Fruit fly (Drosophila melanogaster) whole organism, embryonic: ENCODE measurements around the gene CG43680.

ENCODE experiments used
- Aef1 ChIP-seq: fragments of 200-800 bp; sonication (Bioruptor generic); IDR thresholded peaks from 3 replicates; pipeline ENCODE4 v1.3.6; 2022; ENCODE audit warnings: missing biosample characterization, missing genetic modification characterization
- Asciz ChIP-seq: fragments of 200-800 bp; sonication (Bioruptor generic); optimal IDR thresholded peaks from 2 replicates; lab custom pipeline; 2017; ENCODE audit warnings: missing biosample characterization, mild to moderate bottlenecking, missing genetic modification characterization, missing genetic modification reagents
- CG1024 ChIP-seq: fragments of 200-800 bp; sonication (Bioruptor generic); IDR thresholded peaks from 2 replicates; pipeline ENCODE4 v1.3.6; 2022; ENCODE audit warnings: missing biosample characterization, missing genetic modification characterization
- CG10274 ChIP-seq: fragments of 200-800 bp; sonication (Bioruptor generic); optimal IDR thresholded peaks from 3 replicates; lab custom pipeline; 2017; ENCODE audit warnings: missing biosample characterization, mild to moderate bottlenecking, missing genetic modification characterization
- CG10321 ChIP-seq: fragments of 200-800 bp; sonication (Bioruptor generic); IDR thresholded peaks from 2 replicates; pipeline ENCODE4 v1.3.6; 2022; ENCODE audit warnings: missing biosample characterization, missing genetic modification characterization
- CG12391 ChIP-seq: fragments of 200-800 bp; sonication (Bioruptor generic); optimal IDR thresholded peaks from 3 replicates; lab custom pipeline; 2018; ENCODE audit warnings: missing biosample characterization, mild to moderate bottlenecking, missing genetic modification characterization, moderate library complexity
- CG12942 ChIP-seq: fragments of 200-800 bp; sonication (Bioruptor generic); optimal IDR thresholded peaks from 3 replicates; lab custom pipeline; 2016; ENCODE audit warnings: missing biosample characterization, missing genetic modification characterization
- CG17328 ChIP-seq: fragments of 200-800 bp; sonication (Bioruptor generic); IDR thresholded peaks from 2 replicates; pipeline ENCODE4 v1.3.6; 2022; ENCODE audit warnings: missing biosample characterization, missing genetic modification characterization
- CG17912 ChIP-seq: fragments of 200-800 bp; sonication (Bioruptor generic); optimal IDR thresholded peaks from 2 replicates; lab custom pipeline; 2018; ENCODE audit warnings: missing biosample characterization, mild to moderate bottlenecking, missing genetic modification characterization
- CG2116 ChIP-seq: fragments of 200-800 bp; sonication (Bioruptor generic); optimal IDR thresholded peaks from 3 replicates; lab custom pipeline; 2018; ENCODE audit warnings: missing biosample characterization, mild to moderate bottlenecking, missing genetic modification characterization
- CG2889 ChIP-seq: fragments of 200-800 bp; sonication (Bioruptor generic); IDR thresholded peaks from 3 replicates; pipeline ENCODE4 v1.3.6; 2022; ENCODE audit warnings: missing biosample characterization, missing genetic modification characterization
- CG3163 ChIP-seq: fragments of 200-800 bp; sonication (Bioruptor generic); optimal IDR thresholded peaks from 3 replicates; lab custom pipeline; 2016; ENCODE audit warnings: missing biosample characterization, missing genetic modification characterization
- CG32772 ChIP-seq: fragments of 200-800 bp; sonication (Bioruptor generic); IDR thresholded peaks from 2 replicates; pipeline ENCODE4 v1.3.6; 2022; ENCODE audit warnings: missing biosample characterization, missing genetic modification characterization
- CG5180 ChIP-seq: fragments of 200-800 bp; sonication (Bioruptor generic); optimal IDR thresholded peaks from 3 replicates; lab custom pipeline; 2017; ENCODE audit warnings: missing biosample characterization, missing genetic modification characterization, mild to moderate bottlenecking, moderate library complexity, missing genetic modification reagents
- CG5245 ChIP-seq: fragments of 200-800 bp; sonication (Bioruptor generic); optimal IDR thresholded peaks from 3 replicates; lab custom pipeline; 2016; ENCODE audit warnings: missing biosample characterization, missing genetic modification characterization
- CG6175 ChIP-seq: fragments of 200-800 bp; sonication (Bioruptor generic); IDR thresholded peaks from 3 replicates; pipeline ENCODE4 v1.3.6; 2022; ENCODE audit warnings: missing biosample characterization, missing genetic modification characterization
- CG7786 ChIP-seq: fragments of 200-800 bp; sonication (Bioruptor generic); optimal IDR thresholded peaks from 2 replicates; lab custom pipeline; 2016; ENCODE audit warnings: missing biosample characterization, missing genetic modification characterization
- CG8478 ChIP-seq: fragments of >200 bp; optimal IDR thresholded peaks from 2 replicates; lab custom pipeline; 2018
- CG8944 ChIP-seq: fragments of 200-800 bp; sonication (Bioruptor generic); optimal IDR thresholded peaks from 3 replicates; lab custom pipeline; 2016; ENCODE audit warnings: missing biosample characterization, missing genetic modification characterization
- CG9215 ChIP-seq: fragments of 200-800 bp; sonication (Bioruptor generic); IDR thresholded peaks from 2 replicates; pipeline ENCODE4 v1.3.6; 2022; ENCODE audit warnings: missing biosample characterization, missing genetic modification characterization
- CG9437 ChIP-seq: fragments of 200-800 bp; sonication (Bioruptor generic); optimal IDR thresholded peaks from 2 replicates; lab custom pipeline; 2018; ENCODE audit warnings: missing biosample characterization, mild to moderate bottlenecking, missing genetic modification characterization
- Camta ChIP-seq: fragments of 200-800 bp; sonication (Bioruptor generic); optimal IDR thresholded peaks from 2 replicates; lab custom pipeline; 2016; ENCODE audit warnings: missing biosample characterization, missing genetic modification characterization
- D19A ChIP-seq: fragments of 200-800 bp; optimal IDR thresholded peaks from 3 replicates; lab custom pipeline; 2019; ENCODE audit warnings: missing biosample characterization, mild to moderate bottlenecking, missing genetic modification characterization, moderate library complexity
- D19B ChIP-seq: fragments of 200-800 bp; sonication (Bioruptor generic); optimal IDR thresholded peaks from 2 replicates; lab custom pipeline; 2017; ENCODE audit warnings: missing biosample characterization, mild to moderate bottlenecking, missing genetic modification characterization
- Dip2 ChIP-seq: fragments of 200-800 bp; sonication (Bioruptor generic); IDR thresholded peaks from 2 replicates; pipeline ENCODE4 v1.3.6; 2022; ENCODE audit warnings: missing biosample characterization, missing genetic modification characterization
- Ets65A ChIP-seq: fragments of 200-800 bp; sonication (Bioruptor generic); peaks from one replicate; lab custom pipeline; 2016; ENCODE audit warnings: missing biosample characterization, missing genetic modification characterization
- Ets97D ChIP-seq: fragments of 200-800 bp; sonication (Bioruptor generic); optimal IDR thresholded peaks from 3 replicates; lab custom pipeline; 2016; ENCODE audit warnings: missing biosample characterization, missing genetic modification characterization
- Fer3 ChIP-seq: fragments of 200-800 bp; sonication (Bioruptor generic); optimal IDR thresholded peaks from 2 replicates; lab custom pipeline; 2018; ENCODE audit warnings: missing biosample characterization, mild to moderate bottlenecking, missing genetic modification characterization, moderate library complexity
- GATAe ChIP-seq: fragments of 200-800 bp; sonication (Bioruptor generic); conservative IDR thresholded peaks from 2 replicates; pipeline ENCODE4 v1.3.6; 2022; ENCODE audit warnings: missing biosample characterization, missing genetic modification characterization
- HmgD ChIP-seq: fragments of 200-800 bp; sonication (Bioruptor generic); optimal IDR thresholded peaks from 3 replicates; lab custom pipeline; 2016; ENCODE audit warnings: missing biosample characterization, missing genetic modification characterization
- Kr ChIP-seq: fragments of 200-800 bp; sonication (Bioruptor generic); optimal IDR thresholded peaks from 2 replicates; lab custom pipeline; 2017; ENCODE audit warnings: missing biosample characterization, mild to moderate bottlenecking, missing genetic modification characterization
- Lpt ChIP-seq: fragments of >200 bp; optimal IDR thresholded peaks from 2 replicates; lab custom pipeline; 2018; ENCODE audit warnings: missing biosample characterization, missing genetic modification characterization
- NC2α ChIP-seq: fragments of 200-800 bp; sonication (Bioruptor generic); optimal IDR thresholded peaks from 2 replicates; lab custom pipeline; 2016; ENCODE audit warnings: missing biosample characterization, missing genetic modification characterization
- Neu2 ChIP-seq: fragments of 200-800 bp; sonication (Bioruptor generic); optimal IDR thresholded peaks from 3 replicates; lab custom pipeline; 2016; ENCODE audit warnings: missing biosample characterization, missing genetic modification characterization, borderline replicate concordance
- Nf-YC ChIP-seq: fragments of 200-800 bp; optimal IDR thresholded peaks from 3 replicates; lab custom pipeline; 2019; ENCODE audit warnings: missing biosample characterization, mild to moderate bottlenecking, missing genetic modification characterization, moderate library complexity
- Opbp ChIP-seq: fragments of 200-800 bp; sonication (Bioruptor generic); IDR thresholded peaks from 3 replicates; pipeline ENCODE4 v1.3.6; 2022; ENCODE audit warnings: missing biosample characterization, missing genetic modification characterization; ENCODE audit not compliant: partially characterized antibody
- Sin3A ChIP-seq: fragments of >200 bp; optimal IDR thresholded peaks from 2 replicates; lab custom pipeline; 2018
- Tbp ChIP-seq: fragments of >200 bp; optimal IDR thresholded peaks from 2 replicates; lab custom pipeline; 2018; ENCODE audit warnings: missing biosample characterization, missing genetic modification characterization
- Xbp1 ChIP-seq: fragments of 200-800 bp; sonication (Bioruptor generic); optimal IDR thresholded peaks from 3 replicates; lab custom pipeline; 2016; ENCODE audit warnings: missing biosample characterization, mild to moderate bottlenecking, missing genetic modification characterization
- Xrp1 ChIP-seq: fragments of 200-800 bp; sonication (Bioruptor generic); IDR thresholded peaks from 2 replicates; pipeline ENCODE4 v1.3.6; 2022; ENCODE audit warnings: missing biosample characterization, missing genetic modification characterization
- amos ChIP-seq: fragments of 200-800 bp; sonication (Bioruptor generic); IDR thresholded peaks from 2 replicates; pipeline ENCODE4 v1.3.6; 2022; ENCODE audit warnings: missing biosample characterization, missing genetic modification characterization; ENCODE audit not compliant: partially characterized antibody
- br ChIP-seq: fragments of >200 bp; optimal IDR thresholded peaks from 2 replicates; lab custom pipeline; 2017
- cg ChIP-seq: fragments of 200-800 bp; sonication (Bioruptor generic); optimal IDR thresholded peaks from 3 replicates; lab custom pipeline; 2019; ENCODE audit warnings: missing biosample characterization, mild to moderate bottlenecking, missing genetic modification characterization, moderate library complexity
- ftz-f1 ChIP-seq: fragments of 200-800 bp; sonication (Bioruptor generic); optimal IDR thresholded peaks from 2 replicates; lab custom pipeline; 2016; ENCODE audit warnings: missing biosample characterization, missing genetic modification characterization
- hth ChIP-seq: fragments of >200 bp; optimal IDR thresholded peaks from 2 replicates; lab custom pipeline; 2017; ENCODE audit warnings: inconsistent platforms
- nau ChIP-seq: fragments of 200-800 bp; sonication (Bioruptor generic); optimal IDR thresholded peaks from 3 replicates; lab custom pipeline; 2017; ENCODE audit warnings: missing biosample characterization, mild to moderate bottlenecking, missing genetic modification characterization, missing genetic modification reagents
- nom ChIP-seq: fragments of 200-800 bp; sonication (Bioruptor generic); optimal IDR thresholded peaks from 2 replicates; lab custom pipeline; 2017; ENCODE audit warnings: missing biosample characterization, missing genetic modification characterization, mild to moderate bottlenecking, moderate library complexity, missing genetic modification reagents
- pb ChIP-seq: fragments of 200-800 bp; sonication (Bioruptor generic); optimal IDR thresholded peaks from 3 replicates; lab custom pipeline; 2016; ENCODE audit warnings: missing biosample characterization, missing genetic modification characterization
- sisA ChIP-seq: fragments of 200-800 bp; sonication (Bioruptor generic); IDR thresholded peaks from 2 replicates; pipeline ENCODE4 v1.3.6; 2022; ENCODE audit warnings: missing biosample characterization, missing genetic modification characterization
- so ChIP-seq: fragments of 200-800 bp; sonication (Bioruptor generic); IDR thresholded peaks from 3 replicates; pipeline ENCODE4 v1.3.6; 2022; ENCODE audit warnings: missing biosample characterization, missing genetic modification characterization
- stwl ChIP-seq: fragments of 200-800 bp; sonication (Bioruptor generic); optimal IDR thresholded peaks from 3 replicates; lab custom pipeline; 2018; ENCODE audit warnings: missing biosample characterization, mild to moderate bottlenecking, missing genetic modification characterization, moderate library complexity
- zfh1 ChIP-seq: fragments of 200-800 bp; sonication (Bioruptor generic); IDR thresholded peaks from 3 replicates; pipeline ENCODE4 v1.3.6; 2022; ENCODE audit warnings: missing biosample characterization, missing genetic modification characterization

The CG43680 gene

dm6 chr3L:15013957-15014692 is 39.0 kb downstream of the CG43680 start, which contains the start of gene Reck (continued):
- TF ChIP-seq CG9215 (GFP tag; lab: Robert Waterston, UW) (no peak), GATAe (GFP tag; lab: Robert Waterston, UW) (no peak), Lpt (no peak), CG5245 (GFP tag; lab: Kevin White, UChicago) (peak; percentile 71), CG10274 (GFP tag; lab: Kevin White, UChicago) (peak; percentile 45), CG2889 (GFP tag; lab: Robert Waterston, UW) (peak; percentile 54; the same call in 2 of the 3 replicates), cg (GFP tag; lab: Kevin White, UChicago) (no peak), Xrp1 (GFP tag; lab: Robert Waterston, UW) (peak; percentile 92), CG7786 (peak; percentile 20), ftz-f1 (GFP tag; lab: Kevin White, UChicago) (no peak), hth (no peak), CG2116 (peak; percentile 87), amos (GFP tag; lab: Robert Waterston, UW) (no peak), CG9437 (GFP tag; lab: Kevin White, UChicago) (peak; percentile 62), CG8478 (lab: Kevin White, UChicago) (no peak), Fer3 (peak; percentile 79), Ets97D (GFP tag; lab: Kevin White, UChicago) (peak; percentile 29), NC2α (GFP tag; lab: Kevin White, UChicago) (peak; percentile 21), Ets65A (GFP tag; lab: Kevin White, UChicago) (peak; percentile 82), CG10321 (GFP tag; lab: Robert Waterston, UW) (peak; percentile 59; the same call in 1 of the 2 replicates), D19B (peak; percentile 46), CG1024 (peak; percentile 77), sisA (GFP tag; lab: Robert Waterston, UW) (peak; percentile 84), Kr (GFP tag; lab: Kevin White, UChicago) (no peak), zfh1 (peak; percentile 83; the same call in 2 of the 3 replicates), Opbp (GFP tag; lab: Robert Waterston, UW) (no peak), CG12942 (peak; percentile 68), CG8944 (GFP tag; lab: Kevin White, UChicago) (peak; percentile 12), HmgD (GFP tag; lab: Kevin White, UChicago) (no peak), Camta (peak; percentile 31), CG12391 (peak; percentile 90), pb (GFP tag; lab: Kevin White, UChicago) (no peak), Dip2 (GFP tag; lab: Robert Waterston, UW) (no peak), CG5180 (GFP tag; lab: Kevin White, UChicago) (peak; percentile 72), br (no peak), CG3163 (no peak), Tbp (GFP tag; lab: Kevin White, UChicago) (no peak), Aef1 (GFP tag; lab: Robert Waterston, UW) (peak; percentile 73), so (no peak; the same call in none of the 3 replicates), D19A (tag; lab: Kevin White, UChicago) (peak; percentile 78), CG6175 (GFP tag; lab: Robert Waterston, UW) (peak; percentile 33; the same call in 1 of the 3 replicates), CG17328 (GFP tag; lab: Robert Waterston, UW) (peak; percentile 88), CG17912 (GFP tag; lab: Kevin White, UChicago) (no peak), nom (GFP tag; lab: Kevin White, UChicago) (peak; percentile 80), stwl (peak; percentile 43), Sin3A (lab: Kevin White, UChicago) (no peak), nau (GFP tag; lab: Kevin White, UChicago) (peak; percentile 73), Neu2 (GFP tag; lab: Kevin White, UChicago) (no peak), Asciz (GFP tag; lab: Kevin White, UChicago) (peak; percentile 83), CG32772 (GFP tag; lab: Robert Waterston, UW) (peak; percentile 55), Nf-YC (peak; percentile 40), Xbp1 (GFP tag; lab: Kevin White, UChicago) (peak; percentile 87)
